Worm (Caenorhabditis elegans) whole organism, L1 larva: ENCODE data around the gene cdc-25.2.

Experiments used
- aha-1 ChIP-seq: fragments of 150-350 bp; optimal IDR thresholded peaks from 2 replicates; lab custom pipeline; 2014; ENCODE audit warnings: missing biosample characterization, missing genetic modification characterization
- ama-1 ChIP-seq: fragments of 150-350 bp; optimal IDR thresholded peaks from 2 replicates; lab custom pipeline; 2014
- efl-1 ChIP-seq, 4 experiments: fragments of 150-350 bp; optimal IDR thresholded peaks in 3 of 4; peaks in 1 of 4; 1 replicate in 1 of 4; 2 replicates in 3 of 4; lab custom pipeline; 2014; ENCODE audit warnings: missing biosample characterization in 2 of 4, missing genetic modification characterization in 2 of 4, missing genetic modification reagents in 2 of 4
- elt-2 ChIP-seq: sonication (generic microtip); optimal IDR thresholded peaks from 2 replicates; lab custom pipeline; 2016; ENCODE audit warnings: missing genetic modification characterization, mild to moderate bottlenecking, inconsistent platforms, missing compliant biosample characterization, missing genetic modification reagents
- fkh-10 ChIP-seq: sonication (generic microtip); optimal IDR thresholded peaks from 2 replicates; lab custom pipeline; 2017; ENCODE audit warnings: missing biosample characterization, missing genetic modification reagents, missing genetic modification characterization
- fkh-4 ChIP-seq: sonication (generic microtip); optimal IDR thresholded peaks from 2 replicates; lab custom pipeline; 2016; ENCODE audit warnings: missing compliant biosample characterization, missing genetic modification characterization, borderline replicate concordance
- hlh-4 ChIP-seq: sonication (generic microtip); optimal IDR thresholded peaks from 2 replicates; lab custom pipeline; 2016; ENCODE audit warnings: mild to moderate bottlenecking, missing genetic modification characterization, missing compliant biosample characterization
- lin-39 ChIP-seq: fragments of 150-350 bp; optimal IDR thresholded peaks from 2 replicates; lab custom pipeline; 2014; ENCODE audit warnings: missing biosample characterization, missing genetic modification reagents, missing genetic modification characterization
- mep-1 ChIP-seq: fragments of 150-350 bp; optimal IDR thresholded peaks from 2 replicates; lab custom pipeline; 2014; ENCODE audit warnings: missing biosample characterization, missing genetic modification characterization
- nhr-12 ChIP-seq: sonication (generic microtip); optimal IDR thresholded peaks from 2 replicates; lab custom pipeline; 2017; ENCODE audit warnings: missing biosample characterization, missing genetic modification characterization
- nhr-77 ChIP-seq: fragments of 150-350 bp; optimal IDR thresholded peaks from 2 replicates; lab custom pipeline; 2014; ENCODE audit warnings: missing biosample characterization, missing genetic modification characterization
- pqm-1 ChIP-seq: sonication (generic microtip); optimal IDR thresholded peaks from 3 replicates; lab custom pipeline; 2017; ENCODE audit warnings: missing biosample characterization, missing genetic modification characterization
- sox-4 ChIP-seq: sonication (generic microtip); optimal IDR thresholded peaks from 2 replicates; lab custom pipeline; 2016; ENCODE audit warnings: missing genetic modification characterization, missing compliant biosample characterization
- ztf-11 ChIP-seq, 2 experiments: sonication (generic microtip); optimal IDR thresholded peaks; 2 replicates each; lab custom pipeline; 2016 to 2017; ENCODE audit warnings: missing genetic modification characterization in 2 of 2, missing biosample characterization in 1 of 2, missing compliant biosample characterization in 1 of 2

DNA sequence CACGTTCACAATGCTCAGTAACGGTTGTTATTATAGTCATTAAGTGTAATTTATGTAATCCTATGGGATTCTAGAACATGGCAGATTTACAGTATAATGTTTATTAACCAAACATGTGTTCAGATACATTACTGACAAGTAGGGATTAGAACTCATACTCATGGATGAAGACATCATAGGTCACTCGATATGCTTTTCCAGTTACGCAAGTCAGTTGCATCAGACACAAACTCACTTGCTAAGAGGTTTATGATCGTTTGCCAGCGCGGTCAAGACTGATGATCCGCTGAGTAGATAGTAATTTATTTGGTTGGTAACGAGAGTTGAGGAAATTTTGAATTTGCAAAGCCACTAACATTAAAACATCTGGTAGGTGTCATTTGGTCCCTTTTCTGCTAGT, 7.7 kb downstream of the cdc-25.2 start:
- TF ChIP-seq lin-39, result no peak
- TF ChIP-seq elt-2 (tag; lab: Kevin White, UChicago), result no peak
- TF ChIP-seq nhr-77, result no peak
- no peak for TF ChIP-seq ama-1
- no peak for TF ChIP-seq fkh-4 (tag; lab: Kevin White, UChicago)
- no peak for TF ChIP-seq pqm-1 (tag; lab: Kevin White, UChicago)
- no peak for TF ChIP-seq sox-4 (tag; lab: Kevin White, UChicago)
- TF ChIP-seq aha-1, result no peak
- no peak for TF ChIP-seq nhr-12
- no peak for TF ChIP-seq hlh-4 (tag; lab: Kevin White, UChicago)
- TF ChIP-seq ztf-11 (tag; optimal IDR thresholded peaks at IDR 0.05; lab: Kevin White, UChicago), result no peak
- no peak for TF ChIP-seq efl-1 (optimal IDR thresholded peaks at IDR 0.05; lab: Kevin White, UChicago)
- no peak for TF ChIP-seq efl-1 (GFP tag; optimal IDR thresholded peaks at IDR 0.05 in 1 of 2; lab: Kevin White, UChicago)
- no peak for TF ChIP-seq mep-1 (tag; lab: Kevin White, UChicago)
- TF ChIP-seq fkh-10 (GFP tag; lab: Kevin White, UChicago), result no peak
